Worm (Caenorhabditis elegans): ENCODE results near the gene F07C4.6.

F07C4.6 gene

ce11 chrV:7639356-7639755, 12.7 kb downstream of the F07C4.6 start:
- TF ChIP-seq Y56A3A.18 (GFP tag; IDR thresholded peaks at IDR 0.05) (no peak), let-607 (tag; optimal IDR thresholded peaks at IDR 0.05) (no peak), madf-3 (GFP tag; IDR thresholded peaks at IDR 0.05) (no peak), mes-4 (tag; optimal IDR thresholded peaks at IDR 0.05) (no peak), attf-5 (GFP tag; optimal IDR thresholded peaks at IDR 0.05) (no peak), rpc-1 (optimal IDR thresholded peaks at IDR 0.05) (no peak), rpc-1 (tag; optimal IDR thresholded peaks at IDR 0.05) (no peak)

- no peak for TF ChIP-seq F52B5.7 (tag; optimal IDR thresholded peaks at IDR 0.05)
- TF ChIP-seq snpc-1.1 (tag; optimal IDR thresholded peaks at IDR 0.05; ENCODE audit: insufficient read depth) = no peak
- TF ChIP-seq hmg-20 (GFP tag; IDR thresholded peaks at IDR 0.05) = no peak
Measured at ce11 chrV:7639787-7640186, 13.1 kb downstream of the F07C4.6 start, which contains the start of gene F07C4.10. Gene F07C4.10 (minus strand): TSS chrV:7639887.

ce11 chrV:7641718-7642117, 15.1 kb downstream of the F07C4.6 start:
- no peak for TF ChIP-seq ceh-27 (GFP tag; optimal IDR thresholded peaks at IDR 0.05)
- no peak for TF ChIP-seq die-1 (tag; optimal IDR thresholded peaks at IDR 0.05)
- TF ChIP-seq T26A5.8 (tag; optimal IDR thresholded peaks at IDR 0.05) = no peak
- TF ChIP-seq unc-62 (GFP tag; optimal IDR thresholded peaks at IDR 0.05) = no peak
- no peak for TF ChIP-seq hlh-12 (tag; optimal IDR thresholded peaks at IDR 0.05)
- TF ChIP-seq cebp-1 (GFP tag; IDR thresholded peaks at IDR 0.05) = no peak
- TF ChIP-seq cebp-1 (tag; optimal IDR thresholded peaks at IDR 0.05) = no peak
- no peak for TF ChIP-seq ceh-58 (GFP tag; IDR thresholded peaks at IDR 0.05)
- TF ChIP-seq B0035.1 (tag; optimal IDR thresholded peaks at IDR 0.05) = no peak
- no peak for TF ChIP-seq ztf-3 (GFP tag; optimal IDR thresholded peaks at IDR 0.05)
- no peak for TF ChIP-seq zfh-2 (GFP tag; conservative IDR thresholded peaks at IDR 0.05)
- no peak for TF ChIP-seq nfyb-1 (GFP tag; IDR thresholded peaks at IDR 0.05)

- TF ChIP-seq let-607 (tag; optimal IDR thresholded peaks at IDR 0.05) (no peak), C17E4.6 (GFP tag; IDR thresholded peaks at IDR 0.05) (no peak), ceh-100 (GFP tag; IDR thresholded peaks at IDR 0.05) (no peak), egl-18 (GFP tag; IDR thresholded peaks at IDR 0.05) (no peak), lsy-27 (tag; optimal IDR thresholded peaks at IDR 0.05; ENCODE audit: borderline replicate concordance, insufficient read depth) (no peak)
Measured at ce11 chrV:7643416-7643815, 16.8 kb downstream of the F07C4.6 start, which contains the start of gene F07C4.11. Gene F07C4.11 (minus strand): TSS chrV:7643516.

ce11 chrV:7645454-7645853, 18.8 kb downstream of the F07C4.6 start, which contains the start of gene str-47:
Gene str-47 (plus strand): TSS chrV:7645754.
- TF ChIP-seq lin-26 (GFP tag; IDR thresholded peaks at IDR 0.05) (no peak), cebp-2 (GFP tag; IDR thresholded peaks at IDR 0.05) (no peak), hmg-20 (GFP tag; IDR thresholded peaks at IDR 0.05) (no peak), hmg-1.2 (GFP tag; IDR thresholded peaks at IDR 0.05) (no peak), pha-4 (tag; optimal IDR thresholded peaks at IDR 0.05) (no peak), F55B11.4 (tag; optimal IDR thresholded peaks at IDR 0.05; ENCODE audit: borderline replicate concordance, insufficient read depth) (no peak)

ce11 chrV:7647147-7647546, 20.5 kb downstream of the F07C4.6 start:
- TF ChIP-seq ama-1 (optimal IDR thresholded peaks at IDR 0.05) (no peak), ama-1 (GFP tag; optimal IDR thresholded peaks at IDR 0.05) (no peak), rpc-1 (optimal IDR thresholded peaks at IDR 0.05) (no peak), rpc-1 (tag; optimal IDR thresholded peaks at IDR 0.05) (peak; percentile 8), athp-1 (tag; optimal IDR thresholded peaks at IDR 0.05) (no peak)

All from whole organism, young adult.